Fruit fly (Drosophila melanogaster) whole organism, adult: ENCODE data around the gene CG13102.

Source experiments
- CG11617 ChIP-seq: fragments of 200-800 bp; sonication (Bioruptor generic); optimal IDR thresholded peaks from 2 replicates; lab custom pipeline; 2017; ENCODE audit warnings: mild to moderate bottlenecking, missing biosample characterization, missing genetic modification reagents, missing genetic modification characterization
- CG12768 ChIP-seq: fragments of 200-800 bp; sonication (Bioruptor generic); optimal IDR thresholded peaks from 2 replicates; lab custom pipeline; 2017; ENCODE audit warnings: missing biosample characterization, missing genetic modification characterization, mild to moderate bottlenecking, moderate library complexity, missing genetic modification reagents
- CG14711 ChIP-seq: fragments of 200-800 bp; sonication (Bioruptor generic); optimal IDR thresholded peaks from 2 replicates; lab custom pipeline; 2018; ENCODE audit warnings: missing biosample characterization, mild to moderate bottlenecking, missing genetic modification characterization, moderate library complexity
- CG1620 ChIP-seq: fragments of 200-800 bp; sonication (Bioruptor generic); optimal IDR thresholded peaks from 2 replicates; lab custom pipeline; 2016; ENCODE audit warnings: missing biosample characterization, missing genetic modification characterization
- CG33017 ChIP-seq: fragments of 200-800 bp; sonication (Bioruptor generic); optimal IDR thresholded peaks from 2 replicates; lab custom pipeline; 2018; ENCODE audit warnings: missing biosample characterization, mild to moderate bottlenecking, missing genetic modification characterization, moderate library complexity
- CG5204 ChIP-seq: fragments of 200-800 bp; sonication (Bioruptor generic); optimal IDR thresholded peaks from 2 replicates; lab custom pipeline; 2016; ENCODE audit warnings: missing biosample characterization, missing genetic modification characterization
- CG7045 ChIP-seq: fragments of 200-800 bp; sonication (Bioruptor generic); optimal IDR thresholded peaks from 2 replicates; lab custom pipeline; 2017; ENCODE audit warnings: missing biosample characterization, mild to moderate bottlenecking, missing genetic modification characterization
- CG7101 ChIP-seq: fragments of 200-800 bp; sonication (Bioruptor generic); optimal IDR thresholded peaks from 2 replicates; lab custom pipeline; 2018; ENCODE audit warnings: missing biosample characterization, mild to moderate bottlenecking, missing genetic modification characterization, moderate library complexity
- Clk ChIP-seq: fragments of 200-800 bp; sonication (Bioruptor generic); optimal IDR thresholded peaks from 2 replicates; lab custom pipeline; 2017; ENCODE audit warnings: missing biosample characterization, missing genetic modification characterization
- Crg-1 ChIP-seq: fragments of 200-800 bp; sonication (Bioruptor generic); optimal IDR thresholded peaks from 2 replicates; lab custom pipeline; 2016; ENCODE audit warnings: missing biosample characterization, missing genetic modification characterization
- Hr96 ChIP-seq: fragments of 200-800 bp; sonication (Bioruptor generic); optimal IDR thresholded peaks from 2 replicates; lab custom pipeline; 2016; ENCODE audit warnings: missing biosample characterization, missing genetic modification characterization
- Mnt ChIP-seq: fragments of 200-800 bp; sonication (Bioruptor generic); optimal IDR thresholded peaks from 2 replicates; lab custom pipeline; 2016; ENCODE audit warnings: missing biosample characterization, mild to moderate bottlenecking, missing genetic modification characterization
- bab1 ChIP-seq: fragments of 200-800 bp; sonication (Bioruptor generic); optimal IDR thresholded peaks from 3 replicates; lab custom pipeline; 2019; ENCODE audit warnings: missing biosample characterization, mild to moderate bottlenecking, missing genetic modification characterization, moderate library complexity
- cic ChIP-seq: fragments of 200-800 bp; sonication (Bioruptor generic); optimal IDR thresholded peaks from 2 replicates; lab custom pipeline; 2017; ENCODE audit warnings: missing biosample characterization, mild to moderate bottlenecking, missing genetic modification characterization, moderate library complexity
- cnc ChIP-seq, 2 experiments: fragments of >200 bp; optimal IDR thresholded peaks; 2 replicates each; lab custom pipeline; 2017
- kay ChIP-seq: fragments of 200-800 bp; sonication (Bioruptor generic); peaks from one replicate; lab custom pipeline; 2016; ENCODE audit warnings: missing biosample characterization, missing genetic modification characterization, borderline replicate concordance
- ovo ChIP-seq: fragments of 200-800 bp; sonication (Bioruptor generic); optimal IDR thresholded peaks from 2 replicates; lab custom pipeline; 2016; ENCODE audit warnings: missing biosample characterization, missing genetic modification characterization
- pad ChIP-seq: fragments of 200-800 bp; sonication (Bioruptor generic); optimal IDR thresholded peaks from 3 replicates; lab custom pipeline; 2017; ENCODE audit warnings: missing biosample characterization, missing genetic modification characterization, mild to moderate bottlenecking, moderate library complexity, missing genetic modification reagents
- tj ChIP-seq: fragments of 200-800 bp; sonication (Bioruptor generic); optimal IDR thresholded peaks from 3 replicates; lab custom pipeline; 2017; ENCODE audit warnings: missing biosample characterization, mild to moderate bottlenecking, missing genetic modification characterization, moderate library complexity
- toe ChIP-seq: fragments of 200-800 bp; sonication (Bioruptor generic); optimal IDR thresholded peaks from 2 replicates; lab custom pipeline; 2016; ENCODE audit warnings: missing biosample characterization, missing genetic modification characterization

CG13102 gene

DNA sequence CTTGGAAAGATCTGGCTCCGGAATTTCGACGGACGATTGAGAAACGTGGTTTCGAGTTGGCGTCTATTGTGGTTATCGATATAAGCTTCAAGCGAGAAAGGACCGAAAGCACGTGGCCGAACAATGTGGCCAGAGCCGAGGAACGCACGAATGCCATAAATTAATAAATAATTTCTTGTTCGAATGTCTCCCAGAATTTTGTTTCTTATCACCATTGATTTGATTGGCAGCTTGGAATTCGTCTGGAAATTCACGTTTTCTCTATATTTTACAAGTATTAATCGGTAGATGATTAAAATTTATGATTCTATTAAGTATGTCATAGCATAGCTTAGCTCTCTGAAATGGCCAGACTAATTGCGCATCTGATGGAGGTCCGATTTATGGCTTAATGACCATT lies 2.0 kb downstream of the CG13102 start, which contains the start of gene Rcd-1r:
Gene Rcd-1r (minus strand): TSS at position 101 of the 400 bp plus-strand sequence.
- TF ChIP-seq kay (GFP tag; lab: Kevin White, UChicago) (no peak), CG14711 (tag; lab: Kevin White, UChicago) (no peak), cnc (optimal IDR thresholded peaks at IDR 0.05; lab: Kevin White, UChicago) (no peak), CG1620 (GFP tag; lab: Kevin White, UChicago) (no peak), bab1 (no peak)

DNA sequence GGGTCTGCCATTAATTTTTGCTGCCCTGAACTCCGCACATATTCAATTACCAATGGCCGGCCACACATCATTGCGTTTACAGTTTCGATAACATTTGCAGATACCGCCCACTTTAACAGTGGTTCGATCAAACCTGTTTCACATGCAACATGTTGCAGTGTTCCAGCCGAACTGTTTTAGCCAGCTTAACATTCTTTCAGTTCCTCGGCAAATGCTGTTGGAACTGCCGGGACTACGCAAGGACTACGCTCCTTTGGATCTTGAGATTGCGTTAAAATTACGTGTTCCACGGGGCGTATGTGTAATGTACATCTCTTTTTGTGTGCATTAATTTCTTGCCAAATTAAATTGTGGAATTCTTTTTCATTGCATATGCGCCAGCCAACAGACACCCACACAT lies 7.5 kb downstream of the CG13102 start:
- TF ChIP-seq kay (GFP tag; lab: Kevin White, UChicago), result no peak
- TF ChIP-seq CG5204 (GFP tag; lab: Kevin White, UChicago), result no peak
- TF ChIP-seq CG1620 (GFP tag; lab: Kevin White, UChicago), result no peak
- no peak for TF ChIP-seq toe (GFP tag; lab: Kevin White, UChicago)
- no peak for TF ChIP-seq ovo (GFP tag; lab: Kevin White, UChicago)
- no peak for TF ChIP-seq CG7101 (tag; lab: Kevin White, UChicago)
- no peak for TF ChIP-seq Clk
- no peak for TF ChIP-seq Crg-1 (GFP tag; lab: Kevin White, UChicago)
- no peak for TF ChIP-seq CG7045 (GFP tag; lab: Kevin White, UChicago)
- TF ChIP-seq CG11617 (GFP tag; lab: Kevin White, UChicago), result no peak
- no peak for TF ChIP-seq Hr96 (GFP tag; lab: Kevin White, UChicago)
- no peak for TF ChIP-seq pad (GFP tag; lab: Kevin White, UChicago)
- TF ChIP-seq CG12768 (GFP tag; lab: Kevin White, UChicago), result no peak
- no peak for TF ChIP-seq tj
- no peak for TF ChIP-seq bab1
- TF ChIP-seq CG14711 (tag; lab: Kevin White, UChicago), result no peak
- TF ChIP-seq CG33017 (tag; lab: Kevin White, UChicago), result no peak
- TF ChIP-seq cnc (optimal IDR thresholded peaks at IDR 0.05; lab: Kevin White, UChicago), result no peak

DNA sequence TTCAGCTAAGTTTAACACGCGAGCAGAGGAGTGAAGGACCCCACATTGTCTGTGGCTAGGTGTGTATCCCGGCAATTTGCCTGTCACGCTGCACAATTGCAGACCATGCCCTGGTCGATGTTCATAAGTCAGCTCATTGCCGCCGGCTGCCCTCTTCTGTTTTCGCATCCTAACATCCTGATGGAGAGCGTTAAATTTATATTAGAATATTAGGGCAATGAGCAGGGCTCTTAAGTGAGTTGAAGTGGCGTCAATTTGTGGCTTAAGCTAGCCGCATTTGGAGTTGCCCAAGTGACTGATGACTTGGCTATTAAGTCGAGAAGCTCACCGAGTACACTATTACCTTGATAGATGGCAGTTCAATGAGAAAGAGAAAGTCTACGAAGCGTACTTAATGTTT lies 14.2 kb downstream of the CG13102 start:
- TF ChIP-seq CG7101 (tag; lab: Kevin White, UChicago) (no peak), Crg-1 (GFP tag; lab: Kevin White, UChicago) (no peak), Clk (no peak), ovo (GFP tag; lab: Kevin White, UChicago) (no peak), CG12768 (GFP tag; lab: Kevin White, UChicago) (no peak), pad (GFP tag; lab: Kevin White, UChicago) (no peak), bab1 (no peak), Mnt (GFP tag; lab: Kevin White, UChicago) (no peak), CG11617 (GFP tag; lab: Kevin White, UChicago) (no peak)

DNA sequence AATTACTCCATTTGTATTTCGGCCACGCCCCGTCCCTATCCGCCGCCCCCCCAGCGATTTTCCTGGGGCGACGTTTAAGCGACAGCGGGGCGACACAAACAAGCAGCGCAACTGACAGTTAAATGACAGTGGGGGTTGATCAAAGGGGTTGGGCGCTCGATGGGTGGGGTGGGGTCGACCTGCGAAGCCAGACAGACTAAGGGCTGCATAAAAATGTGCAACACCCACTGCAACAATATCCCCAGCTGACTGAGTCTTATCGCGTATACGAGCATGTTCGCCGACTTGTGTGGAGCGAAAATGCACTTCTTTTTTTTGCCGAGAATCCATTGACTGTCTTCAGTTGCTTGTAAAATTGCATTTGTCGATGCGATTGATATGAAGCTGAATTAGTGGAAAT lies 19.7 kb downstream of the CG13102 start, which contains the start of gene CG9582:
Gene CG9582 (minus strand): TSS at position 101 of the 400 bp plus-strand sequence.
- TF ChIP-seq tj, result no peak
- TF ChIP-seq CG7045 (GFP tag; lab: Kevin White, UChicago), result no peak
- TF ChIP-seq ovo (GFP tag; lab: Kevin White, UChicago), result no peak
- no peak for TF ChIP-seq toe (GFP tag; lab: Kevin White, UChicago)
- no peak for TF ChIP-seq CG7101 (tag; lab: Kevin White, UChicago)
- no peak for TF ChIP-seq CG12768 (GFP tag; lab: Kevin White, UChicago)
- TF ChIP-seq Hr96 (GFP tag; lab: Kevin White, UChicago), result no peak
- no peak for TF ChIP-seq Crg-1 (GFP tag; lab: Kevin White, UChicago)
- no peak for TF ChIP-seq CG11617 (GFP tag; lab: Kevin White, UChicago)
- TF ChIP-seq kay (GFP tag; lab: Kevin White, UChicago), result no peak
- TF ChIP-seq Clk, result no peak
- no peak for TF ChIP-seq bab1
- TF ChIP-seq Mnt (GFP tag; lab: Kevin White, UChicago), result no peak
- TF ChIP-seq pad (GFP tag; lab: Kevin White, UChicago), result no peak
- no peak for TF ChIP-seq CG33017 (tag; lab: Kevin White, UChicago)
- TF ChIP-seq cic (GFP tag; lab: Kevin White, UChicago), result no peak
- TF ChIP-seq CG14711 (tag; lab: Kevin White, UChicago), result no peak
- TF ChIP-seq CG5204 (GFP tag; lab: Kevin White, UChicago), result no peak
- TF ChIP-seq CG1620 (GFP tag; lab: Kevin White, UChicago), result no peak
